Worm (Caenorhabditis elegans) whole organism, mixed stage, embryonic: Measurements from ENCODE around the gene C35A5.5.

Experiments
- M03D4.4 ChIP-seq: sonication (generic microtip); optimal IDR thresholded peaks from 2 replicates; lab custom pipeline; 2017; ENCODE audit warnings: mild to moderate bottlenecking, missing genetic modification characterization, missing compliant biosample characterization
- bed-3 ChIP-seq: fragments of 200-800 bp; sonication (Bioruptor generic); optimal IDR thresholded peaks from 3 replicates; lab custom pipeline; 2018; ENCODE audit warnings: mild to moderate bottlenecking, missing genetic modification characterization, moderate library complexity, missing compliant biosample characterization
- blmp-1 ChIP-seq: fragments of 150-350 bp; optimal IDR thresholded peaks from 2 replicates; lab custom pipeline; 2014; ENCODE audit warnings: missing biosample characterization, missing genetic modification characterization
- ceh-39 ChIP-seq: fragments of 150-350 bp; optimal IDR thresholded peaks from 2 replicates; lab custom pipeline; 2014; ENCODE audit warnings: missing biosample characterization, missing genetic modification characterization
- ceh-43 ChIP-seq: fragments of 200-800 bp; sonication (Bioruptor generic); optimal IDR thresholded peaks from 2 replicates; lab custom pipeline; 2018; ENCODE audit warnings: mild to moderate bottlenecking, missing genetic modification characterization, moderate library complexity, missing compliant biosample characterization
- ceh-83 ChIP-seq: fragments of 200-800 bp; sonication (Bioruptor generic); optimal IDR thresholded peaks from 2 replicates; lab custom pipeline; 2018; ENCODE audit warnings: mild to moderate bottlenecking, missing genetic modification characterization, missing compliant biosample characterization
- ces-1 ChIP-seq: fragments of 150-350 bp; optimal IDR thresholded peaks from 2 replicates; lab custom pipeline; 2014; ENCODE audit warnings: missing biosample characterization, missing genetic modification reagents, missing genetic modification characterization
- cnd-1 ChIP-seq: fragments of 200-800 bp; sonication (Bioruptor generic); optimal IDR thresholded peaks from 2 replicates; lab custom pipeline; 2018; ENCODE audit warnings: mild to moderate bottlenecking, missing genetic modification characterization, missing compliant biosample characterization
- drap-1 ChIP-seq: fragments of 200-800 bp; sonication (Bioruptor generic); optimal IDR thresholded peaks from 3 replicates; lab custom pipeline; 2018; ENCODE audit warnings: mild to moderate bottlenecking, missing genetic modification characterization, missing compliant biosample characterization
- elt-1 ChIP-seq: sonication (generic microtip); optimal IDR thresholded peaks from 2 replicates; lab custom pipeline; 2017; ENCODE audit warnings: missing genetic modification characterization, mild to moderate bottlenecking, missing compliant biosample characterization, antibody characterized with exemption, moderate library complexity, borderline replicate concordance; ENCODE audit not compliant: insufficient read depth
- elt-3 ChIP-seq: fragments of 150-350 bp; optimal IDR thresholded peaks from 2 replicates; lab custom pipeline; 2014; ENCODE audit warnings: missing biosample characterization, missing genetic modification characterization
- flh-1 ChIP-seq: fragments of 200-800 bp; sonication (Bioruptor generic); optimal IDR thresholded peaks from 2 replicates; lab custom pipeline; 2018; ENCODE audit warnings: mild to moderate bottlenecking, missing genetic modification characterization, moderate library complexity, missing compliant biosample characterization
- ham-2 ChIP-seq: fragments of 200-800 bp; sonication (Bioruptor generic); optimal IDR thresholded peaks from 2 replicates; lab custom pipeline; 2018; ENCODE audit warnings: mild to moderate bottlenecking, missing genetic modification characterization, missing compliant biosample characterization
- hlh-1 ChIP-seq: fragments of 150-350 bp; optimal IDR thresholded peaks from 2 replicates; lab custom pipeline; 2014; ENCODE audit warnings: missing biosample characterization, missing genetic modification reagents, missing genetic modification characterization
- lin-13 ChIP-seq: fragments of 150-350 bp; optimal IDR thresholded peaks from 2 replicates; lab custom pipeline; 2014; ENCODE audit warnings: missing biosample characterization, missing genetic modification characterization
- lin-32 ChIP-seq: fragments of 200-800 bp; sonication (Bioruptor generic); optimal IDR thresholded peaks from 2 replicates; lab custom pipeline; 2018; ENCODE audit warnings: mild to moderate bottlenecking, missing genetic modification characterization, missing compliant biosample characterization
- lsy-2 ChIP-seq: fragments of 150-350 bp; optimal IDR thresholded peaks from 2 replicates; lab custom pipeline; 2014; ENCODE audit warnings: missing biosample characterization, missing genetic modification characterization
- mab-5 ChIP-seq: fragments of 150-350 bp; optimal IDR thresholded peaks from 2 replicates; lab custom pipeline; 2014; ENCODE audit warnings: missing biosample characterization, missing genetic modification characterization
- mep-1 ChIP-seq: fragments of 150-350 bp; optimal IDR thresholded peaks from 2 replicates; lab custom pipeline; 2017; ENCODE audit warnings: missing biosample characterization, missing genetic modification reagents, missing genetic modification characterization, inconsistent platforms
- mls-2 ChIP-seq: sonication (generic microtip); optimal IDR thresholded peaks from 2 replicates; lab custom pipeline; 2016; ENCODE audit warnings: mild to moderate bottlenecking, missing genetic modification characterization, moderate library complexity, missing compliant biosample characterization
- nhr-12 ChIP-seq: fragments of 150-350 bp; optimal IDR thresholded peaks from 2 replicates; lab custom pipeline; 2014; ENCODE audit warnings: missing biosample characterization, missing genetic modification characterization
- nhr-2 ChIP-seq: fragments of 150-350 bp; optimal IDR thresholded peaks from 2 replicates; lab custom pipeline; 2014; ENCODE audit warnings: missing biosample characterization, missing genetic modification characterization
- nhr-237 ChIP-seq: fragments of 150-350 bp; optimal IDR thresholded peaks from 2 replicates; lab custom pipeline; 2014; ENCODE audit warnings: missing biosample characterization, missing genetic modification characterization
- nhr-28 ChIP-seq: fragments of 150-350 bp; optimal IDR thresholded peaks from 2 replicates; lab custom pipeline; 2014; ENCODE audit warnings: missing biosample characterization, missing genetic modification characterization
- nhr-76 ChIP-seq: sonication (generic microtip); optimal IDR thresholded peaks from 2 replicates; lab custom pipeline; 2017; ENCODE audit warnings: missing biosample characterization, missing genetic modification characterization
- pha-4 ChIP-seq: fragments of 150-350 bp; optimal IDR thresholded peaks from 2 replicates; lab custom pipeline; 2018; ENCODE audit warnings: missing biosample characterization, missing genetic modification reagents, missing genetic modification characterization
- sem-2 ChIP-seq: fragments of 200-800 bp; sonication (Bioruptor generic); optimal IDR thresholded peaks from 2 replicates; lab custom pipeline; 2018; ENCODE audit warnings: mild to moderate bottlenecking, missing genetic modification characterization, missing compliant biosample characterization
- snpc-4 ChIP-seq: fragments of 150-350 bp; optimal IDR thresholded peaks from 2 replicates; lab custom pipeline; 2014; ENCODE audit warnings: missing biosample characterization, missing genetic modification characterization
- sptf-1 ChIP-seq: sonication (generic microtip); optimal IDR thresholded peaks from 2 replicates; lab custom pipeline; 2017; ENCODE audit warnings: mild to moderate bottlenecking, missing genetic modification characterization, moderate library complexity, missing compliant biosample characterization
- tbx-8 ChIP-seq: fragments of 200-800 bp; sonication (Bioruptor generic); optimal IDR thresholded peaks from 2 replicates; lab custom pipeline; 2018; ENCODE audit warnings: mild to moderate bottlenecking, missing genetic modification characterization, moderate library complexity, missing compliant biosample characterization
- unc-120 ChIP-seq: sonication (generic microtip); optimal IDR thresholded peaks from 2 replicates; lab custom pipeline; 2017; ENCODE audit warnings: missing genetic modification characterization, missing compliant biosample characterization; ENCODE audit not compliant: poor library complexity, severe bottlenecking
- unc-39 ChIP-seq: fragments of 150-350 bp; optimal IDR thresholded peaks from 2 replicates; lab custom pipeline; 2014; ENCODE audit warnings: missing biosample characterization, missing genetic modification characterization
- unc-62 ChIP-seq: fragments of 150-350 bp; optimal IDR thresholded peaks from 2 replicates; lab custom pipeline; 2014; ENCODE audit warnings: missing biosample characterization, missing genetic modification reagents, missing genetic modification characterization
- zip-8 ChIP-seq: fragments of 150-350 bp; optimal IDR thresholded peaks from 2 replicates; lab custom pipeline; 2014; ENCODE audit warnings: missing biosample characterization, missing genetic modification characterization
- ztf-11 ChIP-seq: fragments of 150-350 bp; optimal IDR thresholded peaks from 2 replicates; lab custom pipeline; 2014; ENCODE audit warnings: missing biosample characterization, missing genetic modification characterization

The C35A5.5 gene

ce11 chrV:10464160-10464559 is 41.5 kb upstream of the C35A5.5 start:
- TF ChIP-seq unc-62 (GFP tag; lab: Kevin White, UChicago) = no peak
- no peak for TF ChIP-seq mep-1 (tag; lab: Kevin White, UChicago)
- no peak for TF ChIP-seq ham-2
- TF ChIP-seq M03D4.4 (tag; lab: Kevin White, UChicago) = no peak
- no peak for TF ChIP-seq ztf-11
- TF ChIP-seq drap-1 = no peak
- no peak for TF ChIP-seq elt-3 (tag; lab: Kevin White, UChicago)
- TF ChIP-seq ceh-43 (GFP tag; lab: Kevin White, UChicago) = no peak
- TF ChIP-seq snpc-4 (tag; lab: Kevin White, UChicago) = no peak
- TF ChIP-seq ceh-39 = no peak
- TF ChIP-seq lin-13 (tag; lab: Kevin White, UChicago) = no peak
- no peak for TF ChIP-seq ceh-83 (GFP tag; lab: Kevin White, UChicago)
- no peak for TF ChIP-seq elt-1 (tag; lab: Kevin White, UChicago)
- TF ChIP-seq, all 35 proteins: peak for 0

- TF ChIP-seq ces-1 (no peak), tbx-8 (GFP tag; lab: Kevin White, UChicago) (no peak), sem-2 (GFP tag; lab: Kevin White, UChicago) (no peak), M03D4.4 (tag; lab: Kevin White, UChicago) (no peak), ham-2 (no peak), snpc-4 (tag; lab: Kevin White, UChicago) (no peak), bed-3 (GFP tag; lab: Kevin White, UChicago) (no peak), mep-1 (tag; lab: Kevin White, UChicago) (no peak), zip-8 (tag; lab: Kevin White, UChicago) (no peak), nhr-76 (tag; lab: Kevin White, UChicago) (no peak), mls-2 (tag; lab: Kevin White, UChicago) (no peak), ceh-39 (no peak), elt-3 (tag; lab: Kevin White, UChicago) (no peak), pha-4 (tag; lab: Kevin White, UChicago) (no peak), unc-39 (no peak)
These were observed 40.9 kb upstream of the C35A5.5 start for ce11 chrV:10464746-10465145.

- TF ChIP-seq nhr-2 (tag; lab: Kevin White, UChicago) (no peak), blmp-1 (no peak), sem-2 (GFP tag; lab: Kevin White, UChicago) (no peak), lin-13 (tag; lab: Kevin White, UChicago) (no peak), mep-1 (tag; lab: Kevin White, UChicago) (no peak), pha-4 (tag; lab: Kevin White, UChicago) (no peak), M03D4.4 (tag; lab: Kevin White, UChicago) (no peak), cnd-1 (no peak), unc-120 (tag; lab: Kevin White, UChicago) (no peak), nhr-237 (tag; lab: Kevin White, UChicago) (no peak), nhr-28 (tag; lab: Kevin White, UChicago) (no peak), bed-3 (GFP tag; lab: Kevin White, UChicago) (no peak), tbx-8 (GFP tag; lab: Kevin White, UChicago) (no peak), lin-32 (GFP tag; lab: Kevin White, UChicago) (no peak), sptf-1 (no peak), ceh-43 (GFP tag; lab: Kevin White, UChicago) (no peak)
These were observed 40.2 kb upstream of the C35A5.5 start for ce11 chrV:10465478-10465877.

ce11 chrV:10466607-10467092 is 39.0 kb upstream of the C35A5.5 start:
- TF ChIP-seq unc-39 (no peak), drap-1 (peak; percentile 33), sem-2 (GFP tag; lab: Kevin White, UChicago) (no peak), nhr-12 (no peak), elt-3 (tag; lab: Kevin White, UChicago) (peak; percentile 58), nhr-28 (tag; lab: Kevin White, UChicago) (peak; percentile 2), nhr-76 (tag; lab: Kevin White, UChicago) (no peak), zip-8 (tag; lab: Kevin White, UChicago) (no peak), pha-4 (tag; lab: Kevin White, UChicago) (peak; percentile 94), ham-2 (peak; percentile 89), lin-13 (tag; lab: Kevin White, UChicago) (peak; percentile 68), blmp-1 (no peak), lin-32 (GFP tag; lab: Kevin White, UChicago) (no peak), snpc-4 (tag; lab: Kevin White, UChicago) (no peak), unc-120 (tag; lab: Kevin White, UChicago) (peak; percentile 96), flh-1 (GFP tag; lab: Kevin White, UChicago) (no peak), bed-3 (GFP tag; lab: Kevin White, UChicago) (no peak), ceh-39 (peak; percentile 89), mab-5 (tag; lab: Kevin White, UChicago) (no peak), mls-2 (tag; lab: Kevin White, UChicago) (peak; percentile 78), mep-1 (tag; lab: Kevin White, UChicago) (peak; percentile 95), M03D4.4 (tag; lab: Kevin White, UChicago) (peak; percentile 69), cnd-1 (peak; percentile 60), ces-1 (peak; percentile 90), nhr-237 (tag; lab: Kevin White, UChicago) (peak; percentile 96), elt-1 (tag; lab: Kevin White, UChicago) (peak; percentile 65), lsy-2 (peak; percentile 77), unc-62 (GFP tag; lab: Kevin White, UChicago) (peak; percentile 84), hlh-1 (peak; percentile 54), ceh-83 (GFP tag; lab: Kevin White, UChicago) (peak; percentile 8), tbx-8 (GFP tag; lab: Kevin White, UChicago) (no peak), ceh-43 (GFP tag; lab: Kevin White, UChicago) (no peak), sptf-1 (peak; percentile 60), nhr-2 (tag; lab: Kevin White, UChicago) (peak; percentile 59), ztf-11 (peak; percentile 55)
